Worm (Caenorhabditis elegans) whole organism, L4/young adult: ENCODE data around the gene srh-209.
"Not testable (repeated sequence)": the region's sequence is repeated elsewhere in the genome, so short reads cannot be mapped to it uniquely, and the experiment has no call there.

Experiments used
- W03F9.2 ChIP-seq: fragments of 150-350 bp; optimal IDR thresholded peaks from 2 replicates; lab custom pipeline; 2014; ENCODE audit warnings: missing biosample characterization, missing genetic modification characterization
- dao-5 ChIP-seq: sonication (generic microtip); optimal IDR thresholded peaks from 2 replicates; lab custom pipeline; 2016; ENCODE audit warnings: missing genotype, missing genetic modification characterization, moderate library complexity, missing compliant biosample characterization
- him-1 ChIP-seq: sonication (generic microtip); optimal IDR thresholded peaks from 2 replicates; lab custom pipeline; 2016; ENCODE audit warnings: missing genotype, missing genetic modification reagents, missing genetic modification characterization, missing compliant biosample characterization

The srh-209 gene

ce11 chrV:18404767-18405166, at the start of gene srh-209:
Gene srh-209, minus strand, starts transcription at chrV:18404867.
- TF ChIP-seq him-1; W03F9.2 (tag; lab: Kevin White, UChicago); dao-5: not testable (repeated sequence)

- TF ChIP-seq W03F9.2 (tag; lab: Kevin White, UChicago) (no peak), him-1 (no peak), dao-5 (no peak)
Observed at ce11 chrV:18444118-18444517, 39.5 kb upstream of the srh-209 start, which contains the start of gene ZK228.1. Gene ZK228.1, plus strand, starts transcription at chrV:18444418.

ce11 chrV:18439469-18439868, 34.8 kb upstream of the srh-209 start, which contains the start of gene ZK262.9:
Gene ZK262.9, plus strand, starts transcription at chrV:18439769.
- TF ChIP-seq dao-5; him-1; W03F9.2 (tag; lab: Kevin White, UChicago): not testable (repeated sequence)

- TF ChIP-seq W03F9.2 (tag; lab: Kevin White, UChicago) (no peak), him-1 (no peak), dao-5 (no peak)
Observed at ce11 chrV:18438081-18438480, 33.4 kb upstream of the srh-209 start, which contains the start of gene ZK262.8. Gene ZK262.8, plus strand, starts transcription at chrV:18438381.

ce11 chrV:18434961-18435360, 30.3 kb upstream of the srh-209 start, which contains the start of gene ZK262.20:
Gene ZK262.20, minus strand, starts transcription at chrV:18435061.
- no peak for TF ChIP-seq him-1
- TF ChIP-seq dao-5: no peak
- TF ChIP-seq W03F9.2 (tag; lab: Kevin White, UChicago): no peak

ce11 chrV:18431450-18431849, 26.8 kb upstream of the srh-209 start, which contains the start of gene srw-82:
Gene srw-82, plus strand, starts transcription at chrV:18431750.
- TF ChIP-seq him-1 (no peak), dao-5 (no peak), W03F9.2 (tag; lab: Kevin White, UChicago) (no peak)

- TF ChIP-seq dao-5: no peak
Observed at ce11 chrV:18430826-18431225, 26.2 kb upstream of the srh-209 start.

- TF ChIP-seq dao-5 (no peak), W03F9.2 (tag; lab: Kevin White, UChicago) (no peak), him-1 (no peak)
Observed at ce11 chrV:18426280-18426679, 21.6 kb upstream of the srh-209 start, which contains the start of gene srw-83. Gene srw-83, plus strand, starts transcription at chrV:18426580.

ce11 chrV:18425544-18425943, 20.9 kb upstream of the srh-209 start, which contains the start of gene ZK262.19:
Gene ZK262.19, minus strand, starts transcription at chrV:18425644.
- TF ChIP-seq W03F9.2 (tag; lab: Kevin White, UChicago) (no peak), him-1 (no peak), dao-5 (no peak)

- TF ChIP-seq W03F9.2 (tag; lab: Kevin White, UChicago) (no peak), dao-5 (no peak), him-1 (no peak)
Observed at ce11 chrV:18424471-18424870, 19.8 kb upstream of the srh-209 start, which contains the start of gene ZK262.4. Gene ZK262.4, minus strand, starts transcription at chrV:18424571.

ce11 chrV:18420797-18421196, 16.1 kb upstream of the srh-209 start, which contains the start of gene srj-26:
Gene srj-26, plus strand, starts transcription at chrV:18421097.
- no peak for TF ChIP-seq W03F9.2 (tag; lab: Kevin White, UChicago)

- TF ChIP-seq dao-5 (no peak), W03F9.2 (tag; lab: Kevin White, UChicago) (no peak), him-1 (no peak)
Observed at ce11 chrV:18414051-18414450, 9.4 kb upstream of the srh-209 start, which contains the start of gene txt-8. Gene txt-8, plus strand, starts transcription at chrV:18414351.

- TF ChIP-seq W03F9.2 (tag; lab: Kevin White, UChicago) (no peak), him-1 (no peak), dao-5 (no peak)
Observed at ce11 chrV:18412887-18413286, 8.2 kb upstream of the srh-209 start, which contains the start of gene ZK262.2. Gene ZK262.2, minus strand, starts transcription at chrV:18412987.

- no peak for TF ChIP-seq W03F9.2 (tag; lab: Kevin White, UChicago)
- TF ChIP-seq dao-5: no peak
- TF ChIP-seq him-1: no peak
Observed at ce11 chrV:18412351-18412750, 7.7 kb upstream of the srh-209 start.

ce11 chrV:18410142-18410541, 5.5 kb upstream of the srh-209 start, which contains the start of gene srh-207:
Gene srh-207, minus strand, starts transcription at chrV:18410242.
- no peak for TF ChIP-seq him-1
- TF ChIP-seq W03F9.2 (tag; lab: Kevin White, UChicago): no peak
- no peak for TF ChIP-seq dao-5

ce11 chrV:18402743-18403142, 1.9 kb downstream of the srh-209 start:
- TF ChIP-seq him-1: no peak
- TF ChIP-seq W03F9.2 (tag; lab: Kevin White, UChicago): no peak
- no peak for TF ChIP-seq dao-5
